Fruit fly (Drosophila melanogaster): ENCODE data around the gene Grip75.

The Grip75 gene

dm6 chr2L:10506557-10507252 is 23.6 kb downstream of the Grip75 start, which contains the start of the genes Myo31DF and CG6094:
Gene Myo31DF (minus strand): TSS chr2L:10506779.
Gene CG6094 (plus strand): TSS chr2L:10507081.
- TF ChIP-seq CG17801 (GFP tag; optimal IDR thresholded peaks at IDR 0.05; ENCODE audit: partially characterized antibody), result peak; percentile 33

- no peak for TF ChIP-seq CG17801 (GFP tag; optimal IDR thresholded peaks at IDR 0.05; ENCODE audit: partially characterized antibody)
These were observed 27.0 kb downstream of the Grip75 start, which contains the start of gene CG7384 for dm6 chr2L:10510088-10510487. Gene CG7384 (minus strand): TSS chr2L:10510453.

dm6 chr2L:10510843-10511242 is 27.7 kb downstream of the Grip75 start:
- TF ChIP-seq CG17801 (GFP tag; optimal IDR thresholded peaks at IDR 0.05; ENCODE audit: partially characterized antibody), result no peak

- no peak for TF ChIP-seq CG17801 (GFP tag; optimal IDR thresholded peaks at IDR 0.05; ENCODE audit: partially characterized antibody)
These were observed 30.9 kb downstream of the Grip75 start for dm6 chr2L:10513837-10514499.

dm6 chr2L:10514586-10515137 is 31.6 kb downstream of the Grip75 start:
- no peak for TF ChIP-seq CG17801 (GFP tag; optimal IDR thresholded peaks at IDR 0.05; ENCODE audit: partially characterized antibody)

- TF ChIP-seq CG17801 (GFP tag; optimal IDR thresholded peaks at IDR 0.05; ENCODE audit: partially characterized antibody), result no peak
These were observed 32.6 kb downstream of the Grip75 start for dm6 chr2L:10515553-10516174.

dm6 chr2L:10516470-10517048 is 33.5 kb downstream of the Grip75 start:
- no peak for TF ChIP-seq CG17801 (GFP tag; optimal IDR thresholded peaks at IDR 0.05; ENCODE audit: partially characterized antibody)

- TF ChIP-seq CG17801 (GFP tag; optimal IDR thresholded peaks at IDR 0.05; ENCODE audit: partially characterized antibody), result no peak
These were observed 34.0 kb downstream of the Grip75 start, which contains the start of the genes Fatp1 and Lrr47 for dm6 chr2L:10517085-10517484. Gene Fatp1 (minus strand): TSS chr2L:10517218. Gene Lrr47 (plus strand): TSS chr2L:10517335.

dm6 chr2L:10519225-10519624 is 36.1 kb downstream of the Grip75 start:
- TF ChIP-seq CG17801 (GFP tag; optimal IDR thresholded peaks at IDR 0.05; ENCODE audit: partially characterized antibody), result no peak

- no peak for TF ChIP-seq CG17801 (GFP tag; optimal IDR thresholded peaks at IDR 0.05; ENCODE audit: partially characterized antibody)
These were observed 39.2 kb downstream of the Grip75 start for dm6 chr2L:10522174-10522893.

- TF ChIP-seq CG17801 (GFP tag; optimal IDR thresholded peaks at IDR 0.05; ENCODE audit: partially characterized antibody), result peak; percentile 86
These were observed 44.0 kb downstream of the Grip75 start, which contains the start of gene Lip4 for dm6 chr2L:10526953-10527584. Gene Lip4 (plus strand): TSS chr2L:10527572.

dm6 chr2L:10528984-10529383 is 45.9 kb downstream of the Grip75 start:
- no peak for TF ChIP-seq CG17801 (GFP tag; optimal IDR thresholded peaks at IDR 0.05; ENCODE audit: partially characterized antibody)

dm6 chr2L:10530089-10530488 is 47.0 kb downstream of the Grip75 start:
- TF ChIP-seq CG17801 (GFP tag; optimal IDR thresholded peaks at IDR 0.05; ENCODE audit: partially characterized antibody), result no peak

- TF ChIP-seq CG17801 (GFP tag; optimal IDR thresholded peaks at IDR 0.05; ENCODE audit: partially characterized antibody), result no peak
These were observed 48.4 kb downstream of the Grip75 start, which contains the start of gene CG18301 for dm6 chr2L:10531521-10531920. Gene CG18301 (plus strand): TSS chr2L:10531821.
